Worm (Caenorhabditis elegans) whole organism, L1 larva: Measurements from ENCODE around the gene str-102.

Experiments
- ces-1 ChIP-seq: fragments of 150-350 bp; optimal IDR thresholded peaks from 2 replicates; lab custom pipeline; 2014; ENCODE audit warnings: missing biosample characterization, missing genetic modification reagents, missing genetic modification characterization
- nhr-90 ChIP-seq: sonication (generic microtip); optimal IDR thresholded peaks from 2 replicates; lab custom pipeline; 2016; ENCODE audit warnings: mild to moderate bottlenecking, missing genetic modification characterization, missing compliant biosample characterization; ENCODE audit not compliant: poor library complexity
- sox-4 ChIP-seq: sonication (generic microtip); optimal IDR thresholded peaks from 2 replicates; lab custom pipeline; 2016; ENCODE audit warnings: missing genetic modification characterization, missing compliant biosample characterization

DNA sequence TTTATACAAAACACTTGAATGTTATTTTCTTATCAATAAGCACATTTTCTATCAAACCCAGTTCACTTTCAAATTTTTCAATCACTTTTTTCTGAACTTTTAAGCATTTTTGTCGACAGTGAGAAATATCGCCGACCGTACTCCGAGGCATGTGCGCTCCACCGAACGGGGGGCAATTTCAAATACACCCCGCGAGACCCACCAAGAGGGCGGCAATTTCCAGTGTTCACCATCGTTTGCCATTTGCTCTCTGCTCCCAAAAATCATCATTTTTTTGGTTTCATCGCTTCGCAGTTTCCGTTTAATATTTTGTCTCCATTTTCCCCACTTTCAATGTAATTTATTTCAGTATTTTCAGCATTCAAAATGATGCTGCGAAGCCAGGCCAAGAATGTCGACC is 10.5 kb downstream of the str-102 start, which contains the start of gene cyb-3:
- TF ChIP-seq ces-1 (GFP tag; lab: Kevin White, UChicago) (no peak), sox-4 (tag; lab: Kevin White, UChicago) (no peak), nhr-90 (tag; lab: Kevin White, UChicago) (no peak)
